Fruit fly (Drosophila melanogaster): ENCODE results near the gene CG6324.

Gene CG6324

DNA sequence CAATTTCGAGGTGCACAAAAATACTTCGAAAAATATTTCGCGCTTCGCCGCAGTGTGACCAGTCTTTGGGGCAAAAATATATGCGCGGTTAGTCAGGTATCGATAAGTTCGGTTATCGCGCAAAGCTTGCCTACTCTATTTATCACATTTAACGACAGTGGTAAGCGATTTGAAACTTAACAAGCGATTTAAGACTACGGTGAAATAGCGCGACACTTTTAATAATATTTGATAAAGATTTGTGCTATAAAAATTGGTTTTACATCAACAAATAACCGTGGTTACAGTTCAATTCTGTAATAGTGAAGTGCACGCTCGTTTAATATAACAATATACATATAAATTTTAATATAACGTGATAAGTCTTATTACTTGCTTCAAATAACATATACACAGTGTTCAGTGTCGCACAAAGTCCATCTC, 513 bp upstream of the CG6324 start, which contains the start of gene mh (continued):
- TF ChIP-seq Fer1 (GFP tag; optimal IDR thresholded peaks at IDR 0.05) (peak; percentile 20), HmgZ (tag; optimal IDR thresholded peaks at IDR 0.05) (no peak), CG17612 (GFP tag; IDR thresholded peaks at IDR 0.05) (no peak), CG12071 (GFP tag; optimal IDR thresholded peaks at IDR 0.05) (no peak), YL-1 (GFP tag; optimal IDR thresholded peaks at IDR 0.05) (peak; percentile 4), CG2678 (tag; optimal IDR thresholded peaks at IDR 0.05) (no peak), bbx (GFP tag; IDR thresholded peaks at IDR 0.05; ENCODE audit: partially characterized antibody) (peak; percentile 80), Ets97D (GFP tag; optimal IDR thresholded peaks at IDR 0.05) (peak; percentile 43), Hand (GFP tag; optimal IDR thresholded peaks at IDR 0.05) (no peak), CG11695 (GFP tag; IDR thresholded peaks at IDR 0.05) (no peak), Taf1 (GFP tag; IDR thresholded peaks at IDR 0.05) (no peak), Camta (GFP tag; optimal IDR thresholded peaks at IDR 0.05) (no peak), fd64A (GFP tag; optimal IDR thresholded peaks at IDR 0.05) (no peak), NK7.1 (GFP tag; optimal IDR thresholded peaks at IDR 0.05) (no peak), H2.0 (GFP tag; IDR thresholded peaks at IDR 0.05) (no peak), otp (GFP tag; IDR thresholded peaks at IDR 0.05) (no peak), Abd-B (GFP tag; optimal IDR thresholded peaks at IDR 0.05) (peak; percentile 64), ssp (GFP tag; IDR thresholded peaks at IDR 0.05) (no peak), CG1233 (GFP tag; optimal IDR thresholded peaks at IDR 0.05) (no peak), mld (GFP tag; IDR thresholded peaks at IDR 0.05; ENCODE audit: partially characterized antibody) (peak; percentile 46; the same call in 1 of the 3 replicates), zf30C (GFP tag; optimal IDR thresholded peaks at IDR 0.05) (no peak), ind (GFP tag; optimal IDR thresholded peaks at IDR 0.05) (no peak), CkIIα-i1 (GFP tag; IDR thresholded peaks at IDR 0.05) (no peak), eyg (GFP tag; optimal IDR thresholded peaks at IDR 0.05) (no peak), Oaz (GFP tag; IDR thresholded peaks at IDR 0.05) (no peak), CG6791 (GFP tag; IDR thresholded peaks at IDR 0.05; ENCODE audit: partially characterized antibody) (peak; percentile 79), grn (GFP tag; optimal IDR thresholded peaks at IDR 0.05) (no peak), Oli (tag; optimal IDR thresholded peaks at IDR 0.05) (peak; percentile 9), CG31441 (GFP tag; IDR thresholded peaks at IDR 0.05) (no peak), CG15073 (GFP tag; optimal IDR thresholded peaks at IDR 0.05) (no peak), CG1832 (GFP tag; optimal IDR thresholded peaks at IDR 0.05) (no peak), Optix (GFP tag; IDR thresholded peaks at IDR 0.05) (no peak), CG3847 (GFP tag; IDR thresholded peaks at IDR 0.05) (peak; percentile 48), disco-r (GFP tag; optimal IDR thresholded peaks at IDR 0.05) (no peak), Max (GFP tag; optimal IDR thresholded peaks at IDR 0.05) (peak; percentile 34), chif (GFP tag; optimal IDR thresholded peaks at IDR 0.05) (no peak), CG1529 (GFP tag; optimal IDR thresholded peaks at IDR 0.05) (no peak), Rfx (GFP tag; IDR thresholded peaks at IDR 0.05) (peak; percentile 37; the same call in 1 of the 2 replicates), z (GFP tag; IDR thresholded peaks at IDR 0.05) (no peak), Scr (GFP tag; IDR thresholded peaks at IDR 0.05; ENCODE audit: partially characterized antibody) (peak; percentile 66), Dbx (GFP tag; IDR thresholded peaks at IDR 0.05) (no peak), exex (tag; optimal IDR thresholded peaks at IDR 0.05) (no peak), chm (GFP tag; IDR thresholded peaks at IDR 0.05) (no peak), CG18764 (GFP tag; optimal IDR thresholded peaks at IDR 0.05) (no peak), CG7987 (GFP tag; optimal IDR thresholded peaks at IDR 0.05) (no peak), B-H1 (GFP tag; IDR thresholded peaks at IDR 0.05) (no peak), HHEX (GFP tag; optimal IDR thresholded peaks at IDR 0.05) (no peak), CG1792 (GFP tag; optimal IDR thresholded peaks at IDR 0.05) (no peak), bab2 (GFP tag; optimal IDR thresholded peaks at IDR 0.05) (no peak), CG6254 (GFP tag; optimal IDR thresholded peaks at IDR 0.05) (no peak), CG2129 (GFP tag; IDR thresholded peaks at IDR 0.05; ENCODE audit: partially characterized antibody) (no peak), HmgD (GFP tag; optimal IDR thresholded peaks at IDR 0.05) (no peak)
